Worm (Caenorhabditis elegans) whole organism, L2 larva: Measurements from ENCODE around the gene F38A1.11.

Experiments
- F13H6.1 ChIP-seq: sonication (generic microtip); optimal IDR thresholded peaks from 2 replicates; lab custom pipeline; 2016; ENCODE audit warnings: missing genetic modification characterization, missing compliant biosample characterization
- alr-1 ChIP-seq: fragments of 150-350 bp; optimal IDR thresholded peaks from 2 replicates; lab custom pipeline; 2014; ENCODE audit warnings: missing biosample characterization, missing genetic modification characterization
- ama-1 ChIP-seq: fragments of 150-350 bp; optimal IDR thresholded peaks from 2 replicates; lab custom pipeline; 2018; ENCODE audit warnings: inconsistent platforms
- mab-5 ChIP-seq: fragments of 150-350 bp; optimal IDR thresholded peaks from 2 replicates; lab custom pipeline; 2014; ENCODE audit warnings: missing biosample characterization, missing genetic modification characterization
- nhr-10 ChIP-seq: sonication (generic microtip); optimal IDR thresholded peaks from 2 replicates; lab custom pipeline; 2017; ENCODE audit warnings: missing biosample characterization, missing genetic modification characterization
- nhr-237 ChIP-seq: fragments of 150-350 bp; optimal IDR thresholded peaks from 2 replicates; lab custom pipeline; 2014; ENCODE audit warnings: missing biosample characterization, missing genetic modification characterization
- unc-62 ChIP-seq: fragments of 150-350 bp; optimal IDR thresholded peaks from 2 replicates; lab custom pipeline; 2014; ENCODE audit warnings: missing biosample characterization, missing genetic modification reagents, missing genetic modification characterization

DNA sequence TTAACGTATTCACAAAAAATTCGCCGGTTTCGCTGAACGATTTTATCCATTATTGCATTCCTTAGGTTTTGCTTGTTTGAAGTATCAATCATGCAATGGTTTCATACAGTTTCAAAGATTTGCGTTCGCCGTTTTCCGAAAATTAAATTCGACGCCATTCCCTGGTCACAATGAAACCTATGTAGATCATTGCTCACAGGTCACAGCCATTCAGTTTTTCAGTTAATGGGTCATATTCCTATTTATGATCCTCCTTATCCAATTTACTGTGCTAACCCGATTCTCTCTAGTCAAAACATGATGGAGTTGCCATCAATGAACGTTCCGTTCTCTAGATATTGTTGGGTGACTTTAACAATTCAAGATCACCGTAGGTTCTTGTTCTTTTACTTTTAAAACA, 17.7 kb downstream of the F38A1.11 start, which contains the start of gene F38A1.13:
- no peak for TF ChIP-seq alr-1 (tag; lab: Kevin White, UChicago)
- no peak for TF ChIP-seq nhr-10
- no peak for TF ChIP-seq ama-1 (lab: Kevin White, UChicago)
- TF ChIP-seq nhr-237 (tag; lab: Kevin White, UChicago): no peak
- TF ChIP-seq mab-5 (tag; lab: Kevin White, UChicago): no peak
- no peak for TF ChIP-seq F13H6.1 (tag; lab: Kevin White, UChicago)
- no peak for TF ChIP-seq unc-62 (GFP tag; lab: Kevin White, UChicago)
